Worm (Caenorhabditis elegans): ENCODE data around the gene R06F6.14.

The R06F6.14 gene

ce11 chrII:10840067-10840466, 31.0 kb downstream of the R06F6.14 start (continued):
- TF ChIP-seq zip-2 (tag; optimal IDR thresholded peaks at IDR 0.05) = peak; percentile 42
- TF ChIP-seq mes-2 (tag; optimal IDR thresholded peaks at IDR 0.05; ENCODE audit: poor library complexity, severe bottlenecking) = peak; percentile 91
- no peak for TF ChIP-seq daf-12 (tag; optimal IDR thresholded peaks at IDR 0.05)
- TF ChIP-seq nhr-102 (tag; optimal IDR thresholded peaks at IDR 0.05) = peak; percentile 84
- TF ChIP-seq nhr-77 (tag; optimal IDR thresholded peaks at IDR 0.05) = peak; percentile 34
- TF ChIP-seq lin-38 (GFP tag; IDR thresholded peaks at IDR 0.05) = peak; percentile 85
- no peak for TF ChIP-seq lin-15B (tag; optimal IDR thresholded peaks at IDR 0.05)
- peak; percentile 69 for TF ChIP-seq ztf-7 (tag; optimal IDR thresholded peaks at IDR 0.05)
- TF ChIP-seq lin-29 (GFP tag; IDR thresholded peaks at IDR 0.05) = peak; percentile 64; the same call in 1 of the 2 replicates
- peak; percentile 37 for TF ChIP-seq zfp-2 (tag; optimal IDR thresholded peaks at IDR 0.05)
- TF ChIP-seq ctbp-1 (GFP tag; IDR thresholded peaks at IDR 0.05) = peak; percentile 88
- peak; percentile 72 for TF ChIP-seq hlh-11 (tag; optimal IDR thresholded peaks at IDR 0.05)
- TF ChIP-seq F49E8.2 (tag; optimal IDR thresholded peaks at IDR 0.05; ENCODE audit: borderline replicate concordance) = peak; percentile 79
- peak; percentile 59 for TF ChIP-seq nhr-28 (tag; optimal IDR thresholded peaks at IDR 0.05)
- TF ChIP-seq F44E2.7 (GFP tag; IDR thresholded peaks at IDR 0.05) = peak; percentile 79; the same call in 1 of the 2 replicates
- peak; percentile 57 for TF ChIP-seq Y5F2A.4 (GFP tag; optimal IDR thresholded peaks at IDR 0.05)
- TF ChIP-seq ceh-82 (tag; optimal IDR thresholded peaks at IDR 0.05) = no peak
- peak; percentile 59 for TF ChIP-seq nhr-11 (tag; optimal IDR thresholded peaks at IDR 0.05)
- no peak for TF ChIP-seq fos-1 (tag; optimal IDR thresholded peaks at IDR 0.05)
- peak; percentile 16 for TF ChIP-seq nhr-10 (tag; optimal IDR thresholded peaks at IDR 0.05)
- peak; percentile 96 for TF ChIP-seq dmd-8 (GFP tag; IDR thresholded peaks at IDR 0.05)
- 0 out of 2 replicates have a peak, but pooled peaks have one; percentile 50 for TF ChIP-seq zip-11 (GFP tag; IDR thresholded peaks at IDR 0.05)
- peak; percentile 73 for TF ChIP-seq nhr-111 (GFP tag; optimal IDR thresholded peaks at IDR 0.05)
- peak; percentile 9 for TF ChIP-seq ztf-11 (tag; optimal IDR thresholded peaks at IDR 0.05)
- peak; percentile 36; the same call in 1 of the 2 replicates for TF ChIP-seq mxl-2 (GFP tag; conservative IDR thresholded peaks at IDR 0.05)
- TF ChIP-seq lin-39 (tag; optimal IDR thresholded peaks at IDR 0.05) = no peak
- TF ChIP-seq unc-39 (tag; optimal IDR thresholded peaks at IDR 0.05) = no peak
- peak; percentile 57 for TF ChIP-seq ceh-32 (tag; optimal IDR thresholded peaks at IDR 0.05; ENCODE audit: poor library complexity)
- TF ChIP-seq nhr-25 (tag; optimal IDR thresholded peaks at IDR 0.05; ENCODE audit: borderline replicate concordance, insufficient read depth) = peak; percentile 62
- peak; percentile 82; the same call in 1 of the 2 replicates for TF ChIP-seq ZK337.2 (GFP tag; IDR thresholded peaks at IDR 0.05)
- TF ChIP-seq Y75B8A.6 (GFP tag; IDR thresholded peaks at IDR 0.05) = 0 out of 2 replicates have a peak, but pooled peaks have one; percentile 60
- peak; percentile 86 for TF ChIP-seq T26A8.4 (GFP tag; IDR thresholded peaks at IDR 0.05)
- peak; percentile 50 to 56 for TF ChIP-seq hif-1 (tag; optimal IDR thresholded peaks at IDR 0.05)
- peak; percentile 85 for TF ChIP-seq rbr-2 (tag; optimal IDR thresholded peaks at IDR 0.05)
- TF ChIP-seq ama-1 (optimal IDR thresholded peaks at IDR 0.05) = peak; percentile 22
- peak; percentile 83 for TF ChIP-seq madf-9 (GFP tag; conservative IDR thresholded peaks at IDR 0.05)
- peak; percentile 68 for TF ChIP-seq lin-13 (GFP tag; optimal IDR thresholded peaks at IDR 0.05)
- TF ChIP-seq sdz-12 (GFP tag; optimal IDR thresholded peaks at IDR 0.05) = peak; percentile 75
- TF ChIP-seq unc-130 (GFP tag; optimal IDR thresholded peaks at IDR 0.05) = peak; percentile 64
- peak; percentile 65 for TF ChIP-seq mdt-29 (GFP tag; IDR thresholded peaks at IDR 0.05)
- TF ChIP-seq D1046.2 (GFP tag; IDR thresholded peaks at IDR 0.05) = peak; percentile 92
- TF ChIP-seq daf-19 (GFP tag; conservative IDR thresholded peaks at IDR 0.05) = no peak
- TF ChIP-seq tag-97 (GFP tag; IDR thresholded peaks at IDR 0.05) = no peak
- peak; percentile 45; the same call in 1 of the 2 replicates for TF ChIP-seq set-16 (GFP tag; IDR thresholded peaks at IDR 0.05)
- TF ChIP-seq egl-43 (GFP tag; IDR thresholded peaks at IDR 0.05) = peak; percentile 94
- TF ChIP-seq ceh-20 (GFP tag; IDR thresholded peaks at IDR 0.05) = peak; percentile 75
- peak; percentile 59 for TF ChIP-seq lir-3 (tag; optimal IDR thresholded peaks at IDR 0.05)
- TF ChIP-seq unc-62 (GFP tag; optimal IDR thresholded peaks at IDR 0.05 in 1 of 2) = peak in 1 of 2 experiments; percentile 97
- TF ChIP-seq unc-62 (tag; optimal IDR thresholded peaks at IDR 0.05) = no peak
- TF ChIP-seq dmd-6 (GFP tag; IDR thresholded peaks at IDR 0.05) = peak; percentile 72
- TF ChIP-seq saeg-2 (GFP tag; IDR thresholded peaks at IDR 0.05) = peak; percentile 30; the same call in 1 of the 2 replicates

All from whole organism, L4 larva.